Worm (Caenorhabditis elegans) whole organism, L2 larva: ENCODE results near the gene dph-3.

ENCODE experiments used
- F13H6.1 ChIP-seq: sonication (generic microtip); optimal IDR thresholded peaks from 2 replicates; lab custom pipeline; 2016; ENCODE audit warnings: missing genetic modification characterization, missing compliant biosample characterization
- R02D3.7 ChIP-seq: fragments of 150-350 bp; optimal IDR thresholded peaks from 2 replicates; lab custom pipeline; 2014; ENCODE audit warnings: missing biosample characterization, missing genetic modification characterization
- ZK546.5 ChIP-seq: sonication (generic microtip); optimal IDR thresholded peaks from 2 replicates; lab custom pipeline; 2017; ENCODE audit warnings: missing biosample characterization, missing genetic modification characterization
- alr-1 ChIP-seq: fragments of 150-350 bp; optimal IDR thresholded peaks from 2 replicates; lab custom pipeline; 2014; ENCODE audit warnings: missing biosample characterization, missing genetic modification characterization
- aly-2 ChIP-seq: fragments of 150-350 bp; optimal IDR thresholded peaks from 2 replicates; lab custom pipeline; 2014; ENCODE audit warnings: missing biosample characterization, missing genetic modification characterization
- ama-1 ChIP-seq: fragments of 150-350 bp; optimal IDR thresholded peaks from 2 replicates; lab custom pipeline; 2018; ENCODE audit warnings: inconsistent platforms
- blmp-1 ChIP-seq: sonication (generic microtip); optimal IDR thresholded peaks from 2 replicates; lab custom pipeline; 2017; ENCODE audit warnings: missing genetic modification characterization, mild to moderate bottlenecking, missing compliant biosample characterization, antibody characterized with exemption, moderate library complexity; ENCODE audit not compliant: insufficient read depth
- ceh-82 ChIP-seq: fragments of 150-350 bp; optimal IDR thresholded peaks from 2 replicates; lab custom pipeline; 2014; ENCODE audit warnings: missing biosample characterization, missing genetic modification characterization
- crh-2 ChIP-seq: sonication (generic microtip); optimal IDR thresholded peaks from 2 replicates; lab custom pipeline; 2017; ENCODE audit warnings: missing biosample characterization, missing genetic modification characterization
- dmd-4 ChIP-seq: sonication (generic microtip); optimal IDR thresholded peaks from 2 replicates; lab custom pipeline; 2017; ENCODE audit warnings: missing biosample characterization, missing genetic modification characterization
- egl-27 ChIP-seq: sonication (generic microtip); optimal IDR thresholded peaks from 3 replicates; lab custom pipeline; 2017; ENCODE audit warnings: missing biosample characterization, missing genetic modification reagents, missing genetic modification characterization
- elt-3 ChIP-seq: sonication (generic microtip); optimal IDR thresholded peaks from 2 replicates; lab custom pipeline; 2017; ENCODE audit warnings: missing biosample characterization, missing genetic modification characterization
- lin-11 ChIP-seq: fragments of 150-350 bp; sonication (generic microtip); optimal IDR thresholded peaks from 2 replicates; lab custom pipeline; 2014; ENCODE audit warnings: missing biosample characterization, missing genetic modification characterization, inconsistent platforms, mixed read lengths
- lin-13 ChIP-seq: fragments of 150-350 bp; optimal IDR thresholded peaks from 2 replicates; lab custom pipeline; 2014; ENCODE audit warnings: missing biosample characterization, missing genetic modification reagents, missing genetic modification characterization
- lsy-2 ChIP-seq, 2 experiments: fragments of 150-350 bp in 1 of 2; sonication (generic microtip) in 1 of 2; optimal IDR thresholded peaks; 2 replicates each; lab custom pipeline; 2014 to 2017; ENCODE audit warnings: missing biosample characterization in 2 of 2, missing genetic modification characterization in 2 of 2
- mbf-1 ChIP-seq: sonication (generic microtip); optimal IDR thresholded peaks from 2 replicates; lab custom pipeline; 2017; ENCODE audit warnings: missing biosample characterization, missing genetic modification characterization
- mdl-1 ChIP-seq, 2 experiments: fragments of 150-350 bp in 1 of 2; sonication (generic microtip) in 1 of 2; optimal IDR thresholded peaks; 2 replicates each; lab custom pipeline; 2017; ENCODE audit warnings: missing biosample characterization in 2 of 2, missing genetic modification characterization in 2 of 2
- nhr-10 ChIP-seq: sonication (generic microtip); optimal IDR thresholded peaks from 2 replicates; lab custom pipeline; 2017; ENCODE audit warnings: missing biosample characterization, missing genetic modification characterization
- nhr-11 ChIP-seq: fragments of 150-350 bp; optimal IDR thresholded peaks from 2 replicates; lab custom pipeline; 2014; ENCODE audit warnings: missing biosample characterization, missing genetic modification characterization
- nhr-12 ChIP-seq: fragments of 150-350 bp; optimal IDR thresholded peaks from 2 replicates; lab custom pipeline; 2014; ENCODE audit warnings: missing biosample characterization, missing genetic modification characterization
- nhr-129 ChIP-seq: fragments of 150-350 bp; optimal IDR thresholded peaks from 2 replicates; lab custom pipeline; 2014; ENCODE audit warnings: missing biosample characterization, missing genetic modification characterization
- nhr-21 ChIP-seq: fragments of 150-350 bp; optimal IDR thresholded peaks from 2 replicates; lab custom pipeline; 2014; ENCODE audit warnings: missing biosample characterization, missing genetic modification characterization
- nhr-23 ChIP-seq: fragments of 150-350 bp; optimal IDR thresholded peaks from 2 replicates; lab custom pipeline; 2014; ENCODE audit warnings: missing biosample characterization, missing genetic modification reagents, missing genetic modification characterization
- nhr-237 ChIP-seq: fragments of 150-350 bp; optimal IDR thresholded peaks from 2 replicates; lab custom pipeline; 2014; ENCODE audit warnings: missing biosample characterization, missing genetic modification characterization
- nhr-25 ChIP-seq: fragments of 150-350 bp; sonication (generic microtip); optimal IDR thresholded peaks from 3 replicates; lab custom pipeline; 2014; ENCODE audit warnings: missing biosample characterization, missing genetic modification characterization
- nhr-77 ChIP-seq: fragments of 150-350 bp; optimal IDR thresholded peaks from 2 replicates; lab custom pipeline; 2014; ENCODE audit warnings: missing biosample characterization, missing genetic modification characterization
- peb-1 ChIP-seq: fragments of 150-350 bp; optimal IDR thresholded peaks from 2 replicates; lab custom pipeline; 2014; ENCODE audit warnings: missing biosample characterization, missing genetic modification characterization
- sem-4 ChIP-seq: fragments of 150-350 bp; optimal IDR thresholded peaks from 2 replicates; lab custom pipeline; 2014; ENCODE audit warnings: missing biosample characterization, missing genetic modification reagents, missing genetic modification characterization
- skn-1 ChIP-seq: sonication (generic microtip); optimal IDR thresholded peaks from 2 replicates; lab custom pipeline; 2017; ENCODE audit warnings: missing biosample characterization, missing genetic modification characterization
- sma-3 ChIP-seq: sonication (generic microtip); optimal IDR thresholded peaks from 2 replicates; lab custom pipeline; 2016; ENCODE audit warnings: missing genetic modification reagents, missing genetic modification characterization, missing compliant biosample characterization
- unc-39 ChIP-seq: fragments of 150-350 bp; optimal IDR thresholded peaks from 2 replicates; lab custom pipeline; 2014; ENCODE audit warnings: missing biosample characterization, missing genetic modification characterization
- unc-55 ChIP-seq: fragments of 150-350 bp; sonication (generic microtip); optimal IDR thresholded peaks from 3 replicates; lab custom pipeline; 2014; ENCODE audit warnings: missing biosample characterization, missing genetic modification reagents, missing genetic modification characterization
- unc-62 ChIP-seq: fragments of 150-350 bp; optimal IDR thresholded peaks from 2 replicates; lab custom pipeline; 2014; ENCODE audit warnings: missing biosample characterization, missing genetic modification reagents, missing genetic modification characterization
- zag-1 ChIP-seq: fragments of 150-350 bp; optimal IDR thresholded peaks from 2 replicates; lab custom pipeline; 2014; ENCODE audit warnings: missing biosample characterization, missing genetic modification characterization
- ztf-1 ChIP-seq: fragments of 200-800 bp; sonication (Bioruptor generic); conservative IDR thresholded peaks from 2 replicates; pipeline ENCODE4 v1.3.6; 2022; ENCODE audit warnings: missing genetic modification characterization, missing compliant biosample characterization
- ztf-11 ChIP-seq: sonication (generic microtip); optimal IDR thresholded peaks from 2 replicates; lab custom pipeline; 2017; ENCODE audit warnings: missing biosample characterization, missing genetic modification characterization
- ztf-4 ChIP-seq: fragments of 150-350 bp; optimal IDR thresholded peaks from 2 replicates; lab custom pipeline; 2014; ENCODE audit warnings: missing biosample characterization, missing genetic modification characterization

Gene dph-3

DNA sequence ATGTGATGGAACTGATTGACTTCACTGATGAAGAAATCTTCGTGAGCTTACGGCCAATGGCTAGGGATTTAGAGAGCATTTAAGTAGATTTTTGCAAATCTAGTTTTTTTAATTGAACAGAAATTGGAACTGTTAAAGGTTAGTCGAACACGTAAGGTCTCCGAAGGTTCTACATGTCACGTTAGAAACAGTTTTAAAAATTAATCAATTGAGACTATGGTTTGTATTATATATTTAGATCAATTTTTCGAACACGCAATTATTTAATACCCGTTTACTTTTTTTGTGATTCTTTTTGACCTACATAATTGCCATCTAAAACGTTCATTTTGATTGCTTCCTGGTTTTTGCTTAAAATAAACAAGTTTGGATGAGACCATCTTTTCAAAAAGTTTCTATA is 38.0 kb downstream of the dph-3 start, which contains the start of gene C28D4.4:
Gene C28D4.4 (minus strand): TSS at position 101 of the 400 bp plus-strand sequence.
- no peak for TF ChIP-seq aly-2 (tag; lab: Kevin White, UChicago)
- TF ChIP-seq nhr-25, result no peak
- no peak for TF ChIP-seq sma-3
- TF ChIP-seq zag-1, result no peak
- TF ChIP-seq lin-13 (GFP tag; lab: Kevin White, UChicago), result no peak

ce11 chrIV:9746762-9747161 is 39.8 kb downstream of the dph-3 start, which contains the start of gene C28D4.5:
C28D4.5 (minus strand) TSS chrIV:9746862.
- TF ChIP-seq ZK546.5 (tag; lab: Kevin White, UChicago), result no peak
- no peak for TF ChIP-seq mbf-1
- no peak for TF ChIP-seq peb-1
- TF ChIP-seq sem-4 (tag; lab: Kevin White, UChicago), result no peak
- TF ChIP-seq ztf-11, result no peak
- TF ChIP-seq blmp-1 (tag; lab: Kevin White, UChicago), result no peak
- no peak for TF ChIP-seq unc-55 (GFP tag; lab: Kevin White, UChicago)
- TF ChIP-seq nhr-129 (tag; lab: Kevin White, UChicago), result no peak
- no peak for TF ChIP-seq R02D3.7 (tag; lab: Kevin White, UChicago)
- no peak for TF ChIP-seq ceh-82 (tag; lab: Kevin White, UChicago)
- no peak for TF ChIP-seq sma-3
- TF ChIP-seq crh-2 (tag; lab: Kevin White, UChicago), result no peak
- no peak for TF ChIP-seq lin-11
- TF ChIP-seq F13H6.1 (tag; lab: Kevin White, UChicago), result no peak
- no peak for TF ChIP-seq alr-1 (tag; lab: Kevin White, UChicago)
- TF ChIP-seq ztf-1, result no peak
- no peak for TF ChIP-seq nhr-25
- TF ChIP-seq, all 48 proteins: peak for 0

ce11 chrIV:9748342-9748741 is 41.4 kb downstream of the dph-3 start, which contains the start of gene C28D4.8:
C28D4.8 (minus strand) TSS chrIV:9748442.
- TF ChIP-seq egl-27 (tag; lab: Kevin White, UChicago), result no peak
- no peak for TF ChIP-seq lin-11
- no peak for TF ChIP-seq nhr-12 (tag; lab: Kevin White, UChicago)
- no peak for TF ChIP-seq crh-2 (tag; lab: Kevin White, UChicago)
- TF ChIP-seq blmp-1 (tag; lab: Kevin White, UChicago), result no peak
- no peak for TF ChIP-seq nhr-77 (tag; lab: Kevin White, UChicago)
- no peak for TF ChIP-seq ztf-4 (tag; lab: Kevin White, UChicago)
- TF ChIP-seq nhr-21 (tag; lab: Kevin White, UChicago), result no peak
- TF ChIP-seq sma-3, result no peak
- no peak for TF ChIP-seq ztf-1
- no peak for TF ChIP-seq unc-55 (GFP tag; lab: Kevin White, UChicago)

ce11 chrIV:9755713-9756112 is 48.8 kb downstream of the dph-3 start:
- TF ChIP-seq unc-39 (tag; lab: Kevin White, UChicago), result no peak
- no peak for TF ChIP-seq elt-3 (tag; lab: Kevin White, UChicago)
- TF ChIP-seq ceh-82 (tag; lab: Kevin White, UChicago), result no peak
- TF ChIP-seq mbf-1, result no peak
- TF ChIP-seq nhr-21 (tag; lab: Kevin White, UChicago), result no peak
- TF ChIP-seq lsy-2 (tag; optimal IDR thresholded peaks at IDR 0.05; lab: Kevin White, UChicago), result no peak
- TF ChIP-seq ama-1 (lab: Kevin White, UChicago), result no peak
- TF ChIP-seq egl-27 (tag; lab: Kevin White, UChicago), result no peak
- no peak for TF ChIP-seq nhr-11 (tag; lab: Kevin White, UChicago)
- TF ChIP-seq ztf-1, result no peak
- TF ChIP-seq unc-62 (GFP tag; lab: Kevin White, UChicago), result no peak
- no peak for TF ChIP-seq zag-1
- TF ChIP-seq nhr-10, result no peak
- TF ChIP-seq blmp-1 (tag; lab: Kevin White, UChicago), result no peak
- TF ChIP-seq nhr-237 (tag; lab: Kevin White, UChicago), result no peak
- no peak for TF ChIP-seq mdl-1 (tag; optimal IDR thresholded peaks at IDR 0.05; lab: Kevin White, UChicago)
- TF ChIP-seq dmd-4 (tag; lab: Kevin White, UChicago), result no peak
- TF ChIP-seq peb-1, result no peak
- TF ChIP-seq skn-1 (tag; lab: Kevin White, UChicago), result no peak
- TF ChIP-seq nhr-23, result no peak
